Worm (Caenorhabditis elegans): Measurements from ENCODE around the gene C30F2.2.

The C30F2.2 gene

DNA sequence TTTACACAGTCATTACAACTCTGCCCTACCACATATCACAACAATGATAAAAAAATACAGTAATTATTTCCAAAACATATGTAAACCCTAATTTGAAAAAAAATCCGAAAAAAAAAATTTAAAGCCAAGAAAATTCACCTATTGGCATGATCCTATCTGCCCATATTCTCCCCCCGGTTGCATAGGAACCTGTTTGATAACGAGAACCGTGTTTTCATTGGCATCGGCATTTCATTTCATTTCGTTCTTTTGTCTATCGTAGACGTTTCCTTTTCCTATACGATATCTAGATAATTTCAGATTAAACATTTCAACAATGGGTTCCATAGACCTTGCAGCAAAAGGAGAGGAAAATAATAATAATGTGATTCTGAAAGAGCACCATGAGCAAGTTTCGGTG lies 54.5 kb downstream of the C30F2.2 start, which contains the start of gene mboa-1:
mboa-1 (plus strand) TSS at position 301 of the 400 bp plus-strand sequence.
- TF ChIP-seq ceh-43 (GFP tag; optimal IDR thresholded peaks at IDR 0.05) (no peak), unc-62 (GFP tag; optimal IDR thresholded peaks at IDR 0.05) (no peak), elt-3 (tag; optimal IDR thresholded peaks at IDR 0.05) (no peak), ham-2 (GFP tag; optimal IDR thresholded peaks at IDR 0.05) (no peak)

DNA sequence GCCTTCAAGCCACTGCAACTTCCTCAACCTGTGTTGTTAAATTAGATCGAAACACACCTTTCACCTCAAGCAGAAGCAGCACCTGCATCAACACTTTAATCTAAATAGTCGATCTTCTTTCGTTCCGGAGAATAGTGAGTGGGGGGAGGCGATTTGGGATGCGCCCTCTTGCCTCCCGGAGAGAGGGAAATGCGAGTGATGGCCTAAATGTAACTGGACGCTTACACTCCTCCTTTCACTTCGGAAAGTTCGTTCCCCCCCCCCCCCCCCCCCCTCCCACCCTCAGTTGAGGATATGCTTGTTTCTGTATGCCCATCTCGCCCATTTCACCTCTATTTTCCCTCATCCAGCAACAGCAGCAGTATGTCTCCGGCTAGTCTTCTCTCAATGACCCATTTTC lies 56.0 kb downstream of the C30F2.2 start:
- TF ChIP-seq nhr-2 (tag; optimal IDR thresholded peaks at IDR 0.05) (no peak), unc-39 (tag; optimal IDR thresholded peaks at IDR 0.05) (no peak), unc-120 (tag; optimal IDR thresholded peaks at IDR 0.05; ENCODE audit: poor library complexity, severe bottlenecking) (no peak), zip-8 (tag; optimal IDR thresholded peaks at IDR 0.05) (no peak), blmp-1 (tag; optimal IDR thresholded peaks at IDR 0.05) (no peak), ham-2 (GFP tag; optimal IDR thresholded peaks at IDR 0.05) (peak; percentile 61), lin-32 (GFP tag; optimal IDR thresholded peaks at IDR 0.05) (no peak)

Measured in whole organism, mixed stage, embryonic.